Worm (Caenorhabditis elegans) whole organism, L3 larva: ENCODE data around the gene gdi-1.
A peak's percentile ranks its signal among the peaks of the same experiment; 100 is the strongest.
"Not testable (repeated sequence)": the region's sequence is repeated elsewhere in the genome, so short reads cannot be mapped to it uniquely, and the experiment has no call there.

Experiments used
- R02D3.7 ChIP-seq: fragments of 150-350 bp; optimal IDR thresholded peaks from 2 replicates; lab custom pipeline; 2014; ENCODE audit warnings: missing biosample characterization, missing genetic modification characterization
- ZK546.5 ChIP-seq: sonication (generic microtip); optimal IDR thresholded peaks from 2 replicates; lab custom pipeline; 2017; ENCODE audit warnings: missing biosample characterization, missing genetic modification characterization
- aly-2 ChIP-seq: fragments of 150-350 bp; optimal IDR thresholded peaks from 2 replicates; lab custom pipeline; 2014; ENCODE audit warnings: missing biosample characterization, missing genetic modification characterization
- ama-1 ChIP-seq: fragments of 150-350 bp; optimal IDR thresholded peaks from 2 replicates; lab custom pipeline; 2018
- ceh-16 ChIP-seq: sonication (generic microtip); optimal IDR thresholded peaks from 2 replicates; lab custom pipeline; 2017; ENCODE audit warnings: missing biosample characterization, missing genetic modification characterization
- ceh-82 ChIP-seq: fragments of 150-350 bp; optimal IDR thresholded peaks from 2 replicates; lab custom pipeline; 2014; ENCODE audit warnings: missing biosample characterization, missing genetic modification characterization
- ceh-9 ChIP-seq: sonication (generic microtip); optimal IDR thresholded peaks from 2 replicates; lab custom pipeline; 2018; ENCODE audit warnings: missing biosample characterization, missing genetic modification characterization
- daf-12 ChIP-seq: fragments of 150-350 bp; optimal IDR thresholded peaks from 2 replicates; lab custom pipeline; 2014; ENCODE audit warnings: missing biosample characterization, missing genetic modification reagents, missing genetic modification characterization
- egl-27 ChIP-seq: sonication (generic microtip); optimal IDR thresholded peaks from 4 replicates; lab custom pipeline; 2017; ENCODE audit warnings: missing biosample characterization, missing genetic modification reagents, missing genetic modification characterization
- elt-1 ChIP-seq: fragments of 150-350 bp; optimal IDR thresholded peaks from 2 replicates; lab custom pipeline; 2014; ENCODE audit warnings: missing biosample characterization, missing genetic modification characterization
- elt-2 ChIP-seq: sonication (generic microtip); optimal IDR thresholded peaks from 2 replicates; lab custom pipeline; 2016; ENCODE audit warnings: missing genetic modification reagents, mild to moderate bottlenecking, missing genetic modification characterization, missing compliant biosample characterization
- elt-3 ChIP-seq, 3 experiments: fragments of 150-350 bp in 1 of 3; sonication (generic microtip) in 2 of 3; optimal IDR thresholded peaks; 2 replicates in 2 of 3; 4 replicates in 1 of 3; lab custom pipeline; 2014 to 2017; ENCODE audit warnings: missing biosample characterization in 3 of 3, missing genetic modification characterization in 3 of 3
- eor-1 ChIP-seq, 2 experiments: fragments of 150-350 bp; optimal IDR thresholded peaks; 2 replicates each; lab custom pipeline; 2014 to 2018; ENCODE audit warnings: missing biosample characterization in 2 of 2, missing genetic modification characterization in 2 of 2
- fkh-10 ChIP-seq: sonication (generic microtip); optimal IDR thresholded peaks from 2 replicates; lab custom pipeline; 2017; ENCODE audit warnings: missing biosample characterization, missing genetic modification reagents, missing genetic modification characterization
- fkh-2 ChIP-seq: fragments of 150-350 bp; optimal IDR thresholded peaks from 2 replicates; lab custom pipeline; 2014; ENCODE audit warnings: missing biosample characterization, missing genetic modification reagents, missing genetic modification characterization
- hmg-11 ChIP-seq: sonication (generic microtip); optimal IDR thresholded peaks from 2 replicates; lab custom pipeline; 2016; ENCODE audit warnings: missing genetic modification characterization, missing compliant biosample characterization
- jun-1 ChIP-seq: fragments of 150-350 bp; optimal IDR thresholded peaks from 2 replicates; lab custom pipeline; 2014; ENCODE audit warnings: missing biosample characterization, missing genetic modification reagents, missing genetic modification characterization
- lin-15B ChIP-seq: fragments of 150-350 bp; optimal IDR thresholded peaks from 2 replicates; lab custom pipeline; 2014; ENCODE audit warnings: missing biosample characterization, missing genetic modification characterization
- lin-39 ChIP-seq: fragments of 150-350 bp; optimal IDR thresholded peaks from 2 replicates; lab custom pipeline; 2018; ENCODE audit warnings: missing biosample characterization, missing genetic modification reagents, missing genetic modification characterization
- mml-1 ChIP-seq: fragments of 150-350 bp; sonication (generic microtip); optimal IDR thresholded peaks from 3 replicates; lab custom pipeline; 2014; ENCODE audit warnings: missing biosample characterization, missing genetic modification characterization
- nfya-1 ChIP-seq: sonication (generic microtip); optimal IDR thresholded peaks from 2 replicates; lab custom pipeline; 2017; ENCODE audit warnings: missing genetic modification characterization, mild to moderate bottlenecking, missing compliant biosample characterization, antibody characterized with exemption, moderate library complexity; ENCODE audit not compliant: insufficient read depth
- nhr-11 ChIP-seq: fragments of 150-350 bp; optimal IDR thresholded peaks from 2 replicates; lab custom pipeline; 2014; ENCODE audit warnings: missing biosample characterization, missing genetic modification characterization
- nhr-12 ChIP-seq: fragments of 150-350 bp; optimal IDR thresholded peaks from 2 replicates; lab custom pipeline; 2014; ENCODE audit warnings: missing biosample characterization, missing genetic modification characterization
- nhr-23 ChIP-seq: fragments of 150-350 bp; optimal IDR thresholded peaks from 2 replicates; lab custom pipeline; 2014; ENCODE audit warnings: missing biosample characterization, missing genetic modification reagents, missing genetic modification characterization
- nhr-25 ChIP-seq: sonication (generic microtip); optimal IDR thresholded peaks from 2 replicates; lab custom pipeline; 2017; ENCODE audit warnings: missing biosample characterization, missing genetic modification characterization
- nhr-28 ChIP-seq: fragments of 150-350 bp; optimal IDR thresholded peaks from 2 replicates; lab custom pipeline; 2014; ENCODE audit warnings: missing biosample characterization, missing genetic modification characterization
- nhr-67 ChIP-seq: fragments of 150-350 bp; optimal IDR thresholded peaks from 2 replicates; lab custom pipeline; 2014; ENCODE audit warnings: missing biosample characterization, missing genetic modification characterization
- nhr-76 ChIP-seq: fragments of 150-350 bp; sonication (generic microtip); optimal IDR thresholded peaks from 5 replicates; lab custom pipeline; 2014; ENCODE audit warnings: missing biosample characterization, missing genetic modification characterization
- nhr-77 ChIP-seq: fragments of 150-350 bp; optimal IDR thresholded peaks from 2 replicates; lab custom pipeline; 2014; ENCODE audit warnings: missing biosample characterization, missing genetic modification characterization
- sea-2 ChIP-seq: fragments of 150-350 bp; sonication (generic microtip); optimal IDR thresholded peaks from 4 replicates; lab custom pipeline; 2014; ENCODE audit warnings: missing biosample characterization, missing genetic modification reagents, missing genetic modification characterization
- snpc-4 ChIP-seq: fragments of 150-350 bp; optimal IDR thresholded peaks from 2 replicates; lab custom pipeline; 2014; ENCODE audit warnings: missing biosample characterization, missing genetic modification characterization
- tbx-2 ChIP-seq: sonication (generic microtip); optimal IDR thresholded peaks from 2 replicates; lab custom pipeline; 2016; ENCODE audit warnings: mild to moderate bottlenecking, missing genetic modification characterization, missing compliant biosample characterization
- unc-39 ChIP-seq: sonication (generic microtip); optimal IDR thresholded peaks from 4 replicates; lab custom pipeline; 2017; ENCODE audit warnings: missing biosample characterization, missing genetic modification characterization
- unc-62 ChIP-seq: fragments of 150-350 bp; sonication (generic microtip); optimal IDR thresholded peaks from 4 replicates; lab custom pipeline; 2014; ENCODE audit warnings: missing biosample characterization, missing genetic modification reagents, missing genetic modification characterization
- zag-1 ChIP-seq: fragments of 150-350 bp; optimal IDR thresholded peaks from 2 replicates; lab custom pipeline; 2014; ENCODE audit warnings: missing biosample characterization, missing genetic modification characterization
- ztf-11 ChIP-seq: fragments of 150-350 bp; optimal IDR thresholded peaks from 2 replicates; lab custom pipeline; 2014; ENCODE audit warnings: missing biosample characterization, missing genetic modification characterization
- ztf-4 ChIP-seq: fragments of 150-350 bp; optimal IDR thresholded peaks from 2 replicates; lab custom pipeline; 2014; ENCODE audit warnings: missing biosample characterization, missing genetic modification characterization

Gene gdi-1

DNA sequence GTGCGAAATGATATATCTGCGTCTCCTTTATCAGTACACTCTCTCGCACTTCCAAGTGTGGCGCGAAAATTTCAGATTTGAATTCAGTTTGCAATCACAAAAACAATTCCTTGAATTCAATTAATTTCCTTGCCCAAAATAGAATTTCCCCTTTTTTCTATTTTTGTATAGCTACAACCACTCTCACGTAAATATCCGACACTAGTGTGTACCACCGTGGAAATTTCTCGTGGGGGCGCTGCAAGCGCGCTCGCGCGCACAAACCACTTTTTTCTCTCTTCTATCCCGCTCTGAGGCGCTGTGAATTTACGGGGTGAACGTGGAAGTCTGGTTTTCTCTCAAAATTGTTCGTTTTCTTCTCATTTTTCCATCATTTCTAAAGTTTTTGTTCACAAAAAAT lies 11.2 kb downstream of the gdi-1 start, which contains the start of gene Y57G11C.8:
Gene Y57G11C.8, plus strand, starts transcription at position 301 of the 400 bp plus-strand sequence.
- TF ChIP-seq mml-1 (tag; lab: Kevin White, UChicago) (no peak), fkh-10 (GFP tag; lab: Kevin White, UChicago) (no peak), daf-12 (tag; lab: Kevin White, UChicago) (no peak), ceh-82 (tag; lab: Kevin White, UChicago) (no peak), snpc-4 (no peak), eor-1 (tag; optimal IDR thresholded peaks at IDR 0.05; lab: Kevin White, UChicago) (no peak), nfya-1 (tag; lab: Kevin White, UChicago) (no peak), nhr-28 (no peak), ztf-4 (tag; lab: Kevin White, UChicago) (no peak), nhr-67 (tag; lab: Kevin White, UChicago) (no peak), nhr-23 (tag; lab: Kevin White, UChicago) (no peak), nhr-12 (tag; lab: Kevin White, UChicago) (no peak), elt-3 (tag; optimal IDR thresholded peaks at IDR 0.05; lab: Kevin White, UChicago) (no peak), ZK546.5 (tag; lab: Kevin White, UChicago) (no peak), unc-39 (tag; lab: Kevin White, UChicago) (no peak)
- TF ChIP-seq, all 47 proteins: peak for 0

DNA sequence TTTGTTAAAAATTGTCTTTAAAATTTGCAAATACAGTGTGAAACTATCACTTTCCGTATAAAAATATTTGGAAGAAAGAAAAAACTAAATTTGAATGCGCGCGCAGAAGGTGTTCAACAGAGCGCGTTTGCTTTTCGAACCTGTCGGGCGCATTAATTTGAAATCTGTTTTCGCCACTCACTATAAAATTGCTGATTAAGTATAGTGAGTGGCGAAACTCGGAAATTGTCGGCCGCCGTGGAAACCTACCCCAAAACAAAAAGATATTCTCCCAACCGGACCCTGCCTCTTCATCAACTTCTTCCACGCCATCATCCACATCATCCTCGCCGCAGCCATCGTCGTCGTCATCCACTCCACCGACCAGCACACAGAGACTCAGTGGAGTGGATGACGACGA lies 12.1 kb downstream of the gdi-1 start:
- TF ChIP-seq snpc-4: peak; percentile 38

DNA sequence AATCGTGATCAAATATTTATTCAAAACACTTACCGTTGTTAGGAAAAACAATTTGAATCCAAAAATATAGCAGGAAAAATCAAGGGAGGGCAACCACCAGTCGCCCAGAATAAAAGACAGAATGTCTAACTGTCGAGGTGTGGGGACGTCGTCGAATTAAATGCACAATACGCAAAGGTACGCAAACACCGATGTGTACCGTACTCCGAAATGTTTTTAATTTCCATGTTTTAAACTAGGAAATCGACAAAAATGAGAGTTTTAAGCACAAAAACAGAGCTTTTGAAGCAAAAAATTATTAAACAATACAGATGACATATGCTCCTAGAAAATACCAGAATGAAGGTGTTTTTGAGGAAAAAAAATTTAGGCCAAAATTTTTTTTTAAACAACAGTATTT lies 18.2 kb downstream of the gdi-1 start, which contains the start of gene Y57G11C.51:
Gene Y57G11C.51, minus strand, starts transcription at position 101 of the 400 bp plus-strand sequence.
- not testable (repeated sequence) for TF ChIP-seq nhr-11; ZK546.5 (tag; lab: Kevin White, UChicago); unc-39 (tag; lab: Kevin White, UChicago)

DNA sequence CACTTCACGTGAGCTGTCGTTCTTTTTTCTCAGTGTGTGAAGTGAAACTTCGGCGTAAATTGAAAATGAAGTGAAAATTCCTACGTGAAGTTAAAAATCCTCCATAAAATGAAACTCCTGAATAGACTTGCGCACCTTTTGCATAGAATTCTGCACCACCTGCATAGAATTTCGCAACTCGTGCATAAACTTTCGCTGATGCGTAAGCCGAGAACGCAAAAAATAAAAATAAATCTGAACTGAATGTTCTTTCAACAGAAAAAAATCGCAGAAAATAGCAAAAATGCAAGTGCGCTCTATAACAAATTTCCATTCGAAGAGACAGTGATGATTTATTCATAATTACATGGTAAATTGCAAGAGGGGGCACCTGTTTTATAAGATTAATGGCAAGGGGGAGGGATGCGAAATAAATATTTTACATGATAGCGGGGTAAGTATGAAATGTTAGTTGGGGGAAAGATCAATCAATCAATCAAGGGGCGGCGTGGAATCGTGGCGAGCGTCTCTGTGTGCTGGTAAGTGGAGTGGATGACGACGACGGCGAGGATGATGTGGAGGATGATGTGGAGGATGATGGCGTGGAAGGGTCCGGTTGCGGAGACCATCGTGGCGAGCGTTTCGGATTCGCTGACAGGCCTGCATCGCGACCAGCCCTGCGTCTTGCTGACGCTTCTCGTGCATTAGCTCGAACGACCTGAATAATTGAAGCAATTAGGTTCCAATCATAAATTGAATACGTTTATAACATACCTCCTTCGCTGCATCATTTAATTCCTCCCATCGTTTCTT lies 19.2 kb downstream of the gdi-1 start, which contains the start of gene Y57G11C.36:
Gene Y57G11C.36, minus strand, starts transcription at position 502 of the 792 bp plus-strand sequence.
- TF ChIP-seq lin-15B (peak; percentile 3), elt-2 (no peak)

DNA sequence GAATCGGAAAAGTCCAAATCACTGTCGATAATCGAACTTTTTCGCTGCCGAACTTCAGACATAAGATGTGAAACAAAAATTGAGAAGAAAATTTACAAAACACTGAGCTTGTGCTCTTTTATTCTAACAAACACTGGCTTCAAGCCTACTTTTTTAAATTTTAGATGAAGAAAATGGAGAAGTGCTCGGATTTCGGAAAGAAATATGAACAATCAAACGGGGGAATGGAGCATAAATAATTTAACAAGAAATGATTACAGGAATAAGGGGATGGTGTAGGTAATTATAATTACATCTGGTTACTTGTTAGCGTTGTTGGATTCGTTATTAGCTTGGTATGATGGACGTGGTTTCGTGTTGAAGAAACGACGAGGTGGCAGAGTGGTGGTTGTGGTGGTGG lies 21.4 kb downstream of the gdi-1 start, which contains the start of gene degl-1:
Gene degl-1, minus strand, starts transcription at position 101 of the 400 bp plus-strand sequence.
- no peak for TF ChIP-seq ztf-11 (tag; lab: Kevin White, UChicago)
- no peak for TF ChIP-seq ztf-4 (tag; lab: Kevin White, UChicago)
- TF ChIP-seq daf-12 (tag; lab: Kevin White, UChicago): no peak
- TF ChIP-seq ZK546.5 (tag; lab: Kevin White, UChicago): no peak
- no peak for TF ChIP-seq lin-39 (tag; lab: Kevin White, UChicago)
- TF ChIP-seq jun-1: no peak
- TF ChIP-seq elt-2: no peak
- no peak for TF ChIP-seq R02D3.7
- TF ChIP-seq unc-39 (tag; lab: Kevin White, UChicago): no peak
- no peak for TF ChIP-seq fkh-2 (tag; lab: Kevin White, UChicago)
- no peak for TF ChIP-seq nhr-77
- TF ChIP-seq zag-1 (tag; lab: Kevin White, UChicago): no peak
- no peak for TF ChIP-seq nfya-1 (tag; lab: Kevin White, UChicago)
- TF ChIP-seq hmg-11: no peak
- TF ChIP-seq sea-2 (GFP tag; lab: Kevin White, UChicago): no peak
- no peak for TF ChIP-seq elt-1 (tag; lab: Kevin White, UChicago)
- no peak for TF ChIP-seq egl-27
- TF ChIP-seq ceh-16: no peak

DNA sequence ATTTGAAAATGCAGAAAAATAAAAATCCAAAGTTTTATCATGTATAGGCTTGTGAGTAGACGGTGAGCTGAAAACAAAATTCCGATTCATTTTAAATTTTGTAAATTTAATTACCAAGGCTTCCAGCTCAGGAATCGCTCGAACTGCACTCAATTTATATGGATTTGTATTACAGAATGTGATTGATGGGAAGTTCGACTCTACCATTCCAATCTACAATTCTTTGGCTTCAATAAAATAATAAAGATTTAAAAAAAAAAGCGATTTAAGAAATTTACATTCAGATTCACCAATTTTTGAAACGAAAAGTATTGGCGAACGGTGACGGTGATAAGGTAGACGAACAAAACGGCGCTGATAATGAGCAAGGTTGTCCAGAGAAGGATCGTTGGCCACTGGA lies 22.0 kb downstream of the gdi-1 start:
- no peak for TF ChIP-seq ZK546.5 (tag; lab: Kevin White, UChicago)
- TF ChIP-seq egl-27: no peak
- TF ChIP-seq nhr-28: no peak
- no peak for TF ChIP-seq nhr-25
- no peak for TF ChIP-seq zag-1 (tag; lab: Kevin White, UChicago)
- no peak for TF ChIP-seq ama-1
- no peak for TF ChIP-seq ztf-4 (tag; lab: Kevin White, UChicago)
- TF ChIP-seq snpc-4: no peak
- no peak for TF ChIP-seq R02D3.7
- TF ChIP-seq tbx-2 (tag; lab: Kevin White, UChicago): no peak
- no peak for TF ChIP-seq elt-1 (tag; lab: Kevin White, UChicago)
- no peak for TF ChIP-seq aly-2 (tag; lab: Kevin White, UChicago)
- TF ChIP-seq ceh-9 (tag; lab: Kevin White, UChicago): no peak
- no peak for TF ChIP-seq nhr-77
- no peak for TF ChIP-seq nhr-67 (tag; lab: Kevin White, UChicago)
- no peak for TF ChIP-seq nhr-76 (tag; lab: Kevin White, UChicago)
- no peak for TF ChIP-seq unc-62 (GFP tag; lab: Kevin White, UChicago)
- no peak for TF ChIP-seq unc-39 (tag; lab: Kevin White, UChicago)
- TF ChIP-seq fkh-10 (GFP tag; lab: Kevin White, UChicago): no peak
- TF ChIP-seq elt-2: no peak
